Worm (Caenorhabditis elegans) whole organism, L3 larva: Measurements from ENCODE around the gene col-172.

Experiments
- R02D3.7 ChIP-seq: fragments of 150-350 bp; optimal IDR thresholded peaks from 2 replicates; lab custom pipeline; 2014; ENCODE audit warnings: missing biosample characterization, missing genetic modification characterization
- ama-1 ChIP-seq: fragments of 150-350 bp; optimal IDR thresholded peaks from 2 replicates; lab custom pipeline; 2018
- elt-1 ChIP-seq: fragments of 150-350 bp; optimal IDR thresholded peaks from 2 replicates; lab custom pipeline; 2014; ENCODE audit warnings: missing biosample characterization, missing genetic modification characterization
- nfya-1 ChIP-seq: sonication (generic microtip); optimal IDR thresholded peaks from 2 replicates; lab custom pipeline; 2017; ENCODE audit warnings: missing genetic modification characterization, mild to moderate bottlenecking, missing compliant biosample characterization, antibody characterized with exemption, moderate library complexity; ENCODE audit not compliant: insufficient read depth
- nhr-11 ChIP-seq: fragments of 150-350 bp; optimal IDR thresholded peaks from 2 replicates; lab custom pipeline; 2014; ENCODE audit warnings: missing biosample characterization, missing genetic modification characterization
- nhr-23 ChIP-seq: fragments of 150-350 bp; optimal IDR thresholded peaks from 2 replicates; lab custom pipeline; 2014; ENCODE audit warnings: missing biosample characterization, missing genetic modification reagents, missing genetic modification characterization
- nhr-43 ChIP-seq: sonication (generic microtip); optimal IDR thresholded peaks from 2 replicates; lab custom pipeline; 2016; ENCODE audit warnings: mild to moderate bottlenecking, missing genetic modification characterization, missing compliant biosample characterization; ENCODE audit not compliant: poor library complexity, severe bottlenecking
- snpc-4 ChIP-seq: fragments of 150-350 bp; optimal IDR thresholded peaks from 2 replicates; lab custom pipeline; 2014; ENCODE audit warnings: missing biosample characterization, missing genetic modification characterization
- unc-62 ChIP-seq: fragments of 150-350 bp; sonication (generic microtip); optimal IDR thresholded peaks from 4 replicates; lab custom pipeline; 2014; ENCODE audit warnings: missing biosample characterization, missing genetic modification reagents, missing genetic modification characterization

- TF ChIP-seq nfya-1 (tag; lab: Kevin White, UChicago) (no peak), unc-62 (GFP tag; lab: Kevin White, UChicago) (no peak), ama-1 (lab: Kevin White, UChicago) (no peak), nhr-43 (tag; lab: Kevin White, UChicago) (no peak), R02D3.7 (tag; lab: Kevin White, UChicago) (no peak), elt-1 (tag; lab: Kevin White, UChicago) (peak; percentile 22), nhr-23 (no peak), snpc-4 (tag; lab: Kevin White, UChicago) (no peak), nhr-11 (tag; lab: Kevin White, UChicago) (no peak)
These were observed 3.3 kb upstream of the col-172 start for ce11 chrX:6669366-6669765.
